Worm (Caenorhabditis elegans) whole organism, L4 larva: ENCODE data around the gene spds-1.
A peak's percentile ranks its signal among the peaks of the same experiment; 100 is the strongest.
"Not testable (repeated sequence)": the region's sequence is repeated elsewhere in the genome, so short reads cannot be mapped to it uniquely, and the experiment has no call there.

Experiments
- F26F4.8 ChIP-seq: fragments of 200-800 bp; sonication (Bioruptor generic); conservative IDR thresholded peaks from 2 replicates; pipeline ENCODE4 v1.3.6; 2022; ENCODE audit warnings: missing genetic modification characterization, missing compliant biosample characterization
- T26A8.4 ChIP-seq: fragments of 200-800 bp; sonication (Bioruptor generic); IDR thresholded peaks from 2 replicates; pipeline ENCODE4 v1.3.6; 2022; ENCODE audit warnings: missing genetic modification characterization, missing compliant biosample characterization
- Y105C5A.15 ChIP-seq: fragments of 200-800 bp; sonication (Bioruptor generic); IDR thresholded peaks from 2 replicates; pipeline ENCODE4 v1.3.6; 2022; ENCODE audit warnings: missing genetic modification characterization, missing compliant biosample characterization
- Y48G9A.11 ChIP-seq: fragments of 200-800 bp; sonication (Bioruptor generic); IDR thresholded peaks from 2 replicates; pipeline ENCODE4 v1.3.6; 2022; ENCODE audit warnings: missing genetic modification reagents, missing genetic modification characterization, missing compliant biosample characterization
- ZK337.2 ChIP-seq: fragments of 200-800 bp; sonication (Bioruptor generic); IDR thresholded peaks from 2 replicates; pipeline ENCODE4 v1.3.6; 2022; ENCODE audit warnings: missing genetic modification reagents, missing genetic modification characterization, missing compliant biosample characterization
- aha-1 ChIP-seq: fragments of 150-350 bp; peaks from one replicate; lab custom pipeline; 2014; ENCODE audit warnings: missing biosample characterization, missing genetic modification characterization
- ama-1 ChIP-seq: fragments of 150-350 bp; optimal IDR thresholded peaks from 2 replicates; lab custom pipeline; 2014; ENCODE audit warnings: inconsistent platforms, mixed read lengths
- ceh-82 ChIP-seq: sonication (generic microtip); optimal IDR thresholded peaks from 2 replicates; lab custom pipeline; 2017; ENCODE audit warnings: missing biosample characterization, missing genetic modification characterization
- cey-2 ChIP-seq: sonication (generic microtip); optimal IDR thresholded peaks from 3 replicates; lab custom pipeline; 2017; ENCODE audit warnings: missing genetic modification characterization, mild to moderate bottlenecking, missing compliant biosample characterization, antibody characterized with exemption, borderline replicate concordance; ENCODE audit not compliant: insufficient read depth
- ctbp-1 ChIP-seq: fragments of 200-800 bp; sonication (Bioruptor generic); IDR thresholded peaks from 2 replicates; pipeline ENCODE4 v1.3.6; 2022; ENCODE audit warnings: missing genetic modification reagents, missing genetic modification characterization, missing compliant biosample characterization
- daf-16 ChIP-seq, 3 experiments: sonication (generic microtip); optimal IDR thresholded peaks; 2 replicates each; lab custom pipeline; 2016 to 2017; ENCODE audit warnings: missing genetic modification characterization in 3 of 3, missing genetic modification reagents in 3 of 3, mild to moderate bottlenecking in 2 of 3, missing compliant biosample characterization in 2 of 3, missing biosample characterization in 1 of 3, moderate library complexity in 1 of 3
- daf-8 ChIP-seq: fragments of 200-800 bp; sonication (Bioruptor generic); IDR thresholded peaks from 2 replicates; pipeline ENCODE4 v1.3.6; 2022; ENCODE audit warnings: missing genetic modification characterization, missing compliant biosample characterization
- duxl-1 ChIP-seq: sonication (generic microtip); optimal IDR thresholded peaks from 2 replicates; lab custom pipeline; 2016; ENCODE audit warnings: mild to moderate bottlenecking, missing genetic modification characterization, moderate library complexity, missing compliant biosample characterization; ENCODE audit not compliant: poor library complexity
- dve-1 ChIP-seq: sonication (generic microtip); optimal IDR thresholded peaks from 2 replicates; lab custom pipeline; 2017; ENCODE audit warnings: antibody characterized with exemption, mild to moderate bottlenecking, missing genetic modification characterization, missing compliant biosample characterization; ENCODE audit not compliant: insufficient read depth
- egl-27 ChIP-seq: sonication (generic microtip); optimal IDR thresholded peaks from 3 replicates; lab custom pipeline; 2017; ENCODE audit warnings: missing biosample characterization, missing genetic modification reagents, missing genetic modification characterization
- egl-43 ChIP-seq: fragments of 200-800 bp; sonication (Bioruptor generic); IDR thresholded peaks from 2 replicates; pipeline ENCODE4 v1.3.6; 2022; ENCODE audit warnings: missing genetic modification reagents, missing genetic modification characterization, missing compliant biosample characterization
- gei-8 ChIP-seq: fragments of 200-800 bp; sonication (Bioruptor generic); optimal IDR thresholded peaks from 2 replicates; lab custom pipeline; 2018; ENCODE audit warnings: mild to moderate bottlenecking, missing genetic modification characterization, missing compliant biosample characterization
- hlh-11 ChIP-seq: fragments of 200-800 bp; sonication (Bioruptor generic); optimal IDR thresholded peaks from 2 replicates; lab custom pipeline; 2018; ENCODE audit warnings: mild to moderate bottlenecking, missing genetic modification characterization, missing compliant biosample characterization
- hlh-30 ChIP-seq: sonication (generic microtip); optimal IDR thresholded peaks from 2 replicates; lab custom pipeline; 2017; ENCODE audit warnings: antibody characterized with exemption, mild to moderate bottlenecking, missing genetic modification characterization, missing compliant biosample characterization; ENCODE audit not compliant: insufficient read depth
- lin-13 ChIP-seq: fragments of 150-350 bp; optimal IDR thresholded peaks from 2 replicates; lab custom pipeline; 2014; ENCODE audit warnings: missing biosample characterization, missing genetic modification reagents, missing genetic modification characterization
- lin-29 ChIP-seq: fragments of 200-800 bp; sonication (Bioruptor generic); IDR thresholded peaks from 2 replicates; pipeline ENCODE4 v1.3.6; 2022; ENCODE audit warnings: missing genetic modification reagents, missing genetic modification characterization, missing compliant biosample characterization
- lin-38 ChIP-seq: fragments of 200-800 bp; sonication (Bioruptor generic); IDR thresholded peaks from 2 replicates; pipeline ENCODE4 v1.3.6; 2022; ENCODE audit warnings: missing genetic modification reagents, missing genetic modification characterization, missing compliant biosample characterization
- lsy-2 ChIP-seq, 2 experiments: fragments of 150-350 bp in 1 of 2; sonication (generic microtip) in 1 of 2; optimal IDR thresholded peaks; 2 replicates each; lab custom pipeline; 2014 to 2017; ENCODE audit warnings: missing biosample characterization in 2 of 2, missing genetic modification characterization in 2 of 2
- mdl-1 ChIP-seq, 2 experiments: fragments of 150-350 bp in 1 of 2; sonication (generic microtip) in 1 of 2; optimal IDR thresholded peaks; 2 replicates each; lab custom pipeline; 2014 to 2017; ENCODE audit warnings: missing biosample characterization in 2 of 2, missing genetic modification characterization in 2 of 2
- mep-1 ChIP-seq: fragments of 150-350 bp; sonication (generic microtip); optimal IDR thresholded peaks from 3 replicates; lab custom pipeline; 2014; ENCODE audit warnings: missing biosample characterization, missing genetic modification characterization
- nhr-10 ChIP-seq: fragments of 150-350 bp; optimal IDR thresholded peaks from 2 replicates; lab custom pipeline; 2014; ENCODE audit warnings: missing biosample characterization, missing genetic modification characterization
- nhr-102 ChIP-seq: sonication (generic microtip); optimal IDR thresholded peaks from 2 replicates; lab custom pipeline; 2016; ENCODE audit warnings: mild to moderate bottlenecking, missing genetic modification characterization, moderate library complexity, missing compliant biosample characterization
- nhr-28 ChIP-seq: fragments of 150-350 bp; optimal IDR thresholded peaks from 2 replicates; lab custom pipeline; 2014; ENCODE audit warnings: missing biosample characterization, missing genetic modification characterization
- nhr-41 ChIP-seq: fragments of 200-800 bp; sonication (Bioruptor generic); IDR thresholded peaks from 2 replicates; pipeline ENCODE4 v1.3.6; 2022; ENCODE audit warnings: missing genetic modification reagents, missing genetic modification characterization, missing compliant biosample characterization
- nhr-42 ChIP-seq: fragments of 200-800 bp; sonication (Bioruptor generic); IDR thresholded peaks from 2 replicates; pipeline ENCODE4 v1.3.6; 2022; ENCODE audit warnings: missing genetic modification characterization, missing compliant biosample characterization
- nhr-48 ChIP-seq: sonication (generic microtip); optimal IDR thresholded peaks from 2 replicates; lab custom pipeline; 2016; ENCODE audit warnings: mild to moderate bottlenecking, missing genetic modification characterization, missing compliant biosample characterization
- pha-4 ChIP-seq, 2 experiments: fragments of 150-350 bp in 1 of 2; fragments of 200-800 bp in 1 of 2; sonication (Bioruptor generic) in 1 of 2; IDR thresholded peaks in 1 of 2; optimal IDR thresholded peaks in 1 of 2; 2 replicates each; pipeline versions ENCODE4 v1.3.6 to Lab custom; 2014 to 2022; ENCODE audit warnings: missing genetic modification characterization in 2 of 2, missing genetic modification reagents in 2 of 2, missing biosample characterization in 1 of 2, missing compliant biosample characterization in 1 of 2
- php-3 ChIP-seq: fragments of 200-800 bp; sonication (Bioruptor generic); IDR thresholded peaks from 2 replicates; pipeline ENCODE4 v1.3.6; 2022; ENCODE audit warnings: missing genetic modification reagents, missing genetic modification characterization, missing compliant biosample characterization
- snpc-1.2 ChIP-seq: fragments of 200-800 bp; sonication (Bioruptor generic); IDR thresholded peaks from 2 replicates; pipeline ENCODE4 v1.3.6; 2022; ENCODE audit warnings: missing genetic modification reagents, missing genetic modification characterization, missing compliant biosample characterization
- snpc-4 ChIP-seq: fragments of 150-350 bp; optimal IDR thresholded peaks from 2 replicates; lab custom pipeline; 2014; ENCODE audit warnings: missing biosample characterization, missing genetic modification characterization
- spr-1 ChIP-seq: sonication (generic microtip); optimal IDR thresholded peaks from 2 replicates; lab custom pipeline; 2016; ENCODE audit warnings: mild to moderate bottlenecking, missing genetic modification characterization, missing compliant biosample characterization
- spr-3 ChIP-seq: fragments of 200-800 bp; sonication (Bioruptor generic); optimal IDR thresholded peaks from 2 replicates; lab custom pipeline; 2018; ENCODE audit warnings: mild to moderate bottlenecking, missing genetic modification characterization, missing compliant biosample characterization

spds-1 gene

ce11 chrII:12778374-12778773, 28.3 kb upstream of the spds-1 start (continued):
- TF ChIP-seq pha-4 (GFP tag; IDR thresholded peaks at IDR 0.05; lab: Robert Waterston, UW) (peak; percentile 48; the same call in 1 of the 2 replicates), lsy-2 (tag; optimal IDR thresholded peaks at IDR 0.05; lab: Kevin White, UChicago) (peak in 1 of 2 experiments; percentile 31), snpc-4 (peak; percentile 81), ZK337.2 (peak; percentile 69; the same call in 1 of the 2 replicates), aha-1 (peak; percentile 93), nhr-102 (peak; percentile 15), lin-13 (GFP tag; lab: Kevin White, UChicago) (peak; percentile 88), T26A8.4 (GFP tag; lab: Robert Waterston, UW) (peak; percentile 81), hlh-30 (tag; lab: Kevin White, UChicago) (peak; percentile 20), egl-43 (peak; percentile 75; the same call in 1 of the 2 replicates), duxl-1 (tag; lab: Kevin White, UChicago) (peak; percentile 50)
- not testable (repeated sequence) for TF ChIP-seq pha-4 (tag; optimal IDR thresholded peaks at IDR 0.05; lab: Kevin White, UChicago)
- TF ChIP-seq, all 104 proteins: peak for 33; not testable (repeated sequence) for 71

ce11 chrII:12785391-12785790, 21.3 kb upstream of the spds-1 start, which contains the start of gene Y46G5A.15:
Gene Y46G5A.15, minus strand, starts transcription at chrII:12785416.
- no peak for TF ChIP-seq nhr-41 (GFP tag; lab: Robert Waterston, UW)
- TF ChIP-seq pha-4 (GFP tag; IDR thresholded peaks at IDR 0.05; lab: Robert Waterston, UW) = no peak
- peak; percentile 12 for TF ChIP-seq pha-4 (tag; optimal IDR thresholded peaks at IDR 0.05; lab: Kevin White, UChicago)
- no peak for TF ChIP-seq daf-8 (GFP tag; lab: Robert Waterston, UW)
- no peak for TF ChIP-seq daf-16 (GFP tag; optimal IDR thresholded peaks at IDR 0.05; lab: Kevin White, UChicago)
- peak; percentile 75 for TF ChIP-seq daf-16 (tag; optimal IDR thresholded peaks at IDR 0.05; lab: Kevin White, UChicago)
- peak; percentile 0 for TF ChIP-seq dve-1 (tag; lab: Kevin White, UChicago)
- peak; percentile 25 for TF ChIP-seq hlh-30 (tag; lab: Kevin White, UChicago)
- TF ChIP-seq ceh-82 (tag; lab: Kevin White, UChicago) = no peak
- TF ChIP-seq nhr-28 (tag; lab: Kevin White, UChicago) = no peak
- TF ChIP-seq mdl-1 (tag; optimal IDR thresholded peaks at IDR 0.05; lab: Kevin White, UChicago) = peak; percentile 40 to 54
- no peak for TF ChIP-seq hlh-11

DNA sequence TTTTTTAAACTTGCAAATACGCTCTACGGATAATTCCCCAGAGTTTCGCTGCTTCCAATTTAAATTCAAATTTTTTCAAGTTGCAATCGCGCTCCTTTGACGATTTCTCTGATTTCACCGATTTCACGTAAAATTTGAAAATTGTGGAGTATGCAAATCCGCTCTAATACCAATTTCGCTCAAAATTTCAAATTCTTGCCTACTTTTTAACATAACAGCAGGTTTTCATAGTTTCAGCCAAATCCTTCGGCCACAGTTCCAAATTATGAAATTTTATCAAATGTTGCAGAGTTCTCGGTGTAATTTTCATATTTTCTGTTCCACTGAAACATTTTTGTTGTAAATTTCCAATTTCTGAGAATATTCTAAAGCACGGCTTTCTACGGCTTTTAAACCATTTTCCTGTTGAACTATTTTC, 18.9 kb upstream of the spds-1 start, which contains the start of gene alkb-7:
Gene alkb-7 (minus strand): TSS at position 323 of the 418 bp plus-strand sequence.
- TF ChIP-seq Y105C5A.15 (GFP tag; lab: Robert Waterston, UW) (0 out of 2 replicates have a peak, but pooled peaks have one; percentile 25), php-3 (GFP tag; lab: Robert Waterston, UW) (0 out of 2 replicates have a peak, but pooled peaks have one; percentile 28), lsy-2 (tag; optimal IDR thresholded peaks at IDR 0.05; lab: Kevin White, UChicago) (no peak), lin-38 (GFP tag; lab: Robert Waterston, UW) (peak; percentile 76), nhr-10 (peak; percentile 20), spr-3 (peak; percentile 57), ctbp-1 (GFP tag; lab: Robert Waterston, UW) (0 out of 2 replicates have a peak, but pooled peaks have one; percentile 16), Y48G9A.11 (GFP tag; lab: Robert Waterston, UW) (peak; percentile 41; the same call in 1 of the 2 replicates), dve-1 (tag; lab: Kevin White, UChicago) (peak; percentile 41), hlh-11 (peak; percentile 36), nhr-102 (peak; percentile 53), egl-27 (tag; lab: Kevin White, UChicago) (no peak), cey-2 (tag; lab: Kevin White, UChicago) (no peak), F26F4.8 (no peak), gei-8 (GFP tag; lab: Kevin White, UChicago) (peak; percentile 47), ama-1 (lab: Kevin White, UChicago) (peak; percentile 59), nhr-42 (GFP tag; lab: Robert Waterston, UW) (peak; percentile 75; the same call in 1 of the 2 replicates), pha-4 (GFP tag; IDR thresholded peaks at IDR 0.05; lab: Robert Waterston, UW) (0 out of 2 replicates have a peak, but pooled peaks have one; percentile 7), pha-4 (tag; optimal IDR thresholded peaks at IDR 0.05; lab: Kevin White, UChicago) (no peak), mep-1 (tag; lab: Kevin White, UChicago) (peak; percentile 76), spr-1 (peak; percentile 71), lin-29 (no peak), snpc-1.2 (GFP tag; lab: Robert Waterston, UW) (peak; percentile 56; the same call in 1 of the 2 replicates), T26A8.4 (GFP tag; lab: Robert Waterston, UW) (peak; percentile 77), nhr-48 (peak; percentile 42)
